ENCODE assay signal across 5 worm cellular contexts in the genomic region with DNA sequence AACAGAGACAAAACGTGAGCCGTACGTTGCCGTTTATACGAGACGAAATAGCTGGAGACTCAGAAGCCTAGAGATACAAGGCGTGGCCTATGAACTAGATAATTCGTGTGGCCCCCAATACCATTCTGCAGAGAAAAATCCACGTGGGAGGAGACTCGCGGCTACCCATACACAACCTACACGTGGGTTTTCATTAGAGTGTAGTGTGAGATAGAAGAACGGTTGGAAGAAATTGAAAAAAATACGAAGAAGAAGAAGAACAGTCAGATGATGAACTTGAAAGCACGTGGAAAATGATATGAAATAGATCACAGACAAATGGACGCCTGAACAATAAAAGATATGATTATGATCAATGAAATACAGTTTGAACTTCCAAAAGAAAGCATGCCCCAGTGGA.
TF ChIP-seq lines count a peak whose summit lies in the region.

No protein-coding gene starts in this region.

TF ChIP-seq in whole organism, L1 larva, 84 proteins besides CTCF, POLR2A, EP300 and RAD21:
- TF ChIP-seq nhr-19 (GFP tag; conservative IDR thresholded peaks at IDR 0.05; lab: Robert Waterston, UW) (no peak), ceh-8 (GFP tag; optimal IDR thresholded peaks at IDR 0.05; lab: Kevin White, UChicago) (no peak), tbx-2 (tag; optimal IDR thresholded peaks at IDR 0.05; lab: Kevin White, UChicago) (peak; percentile 31), nhr-90 (tag; optimal IDR thresholded peaks at IDR 0.05; lab: Kevin White, UChicago; ENCODE audit: poor library complexity) (peak; percentile 13), lin-14 (GFP tag; optimal IDR thresholded peaks at IDR 0.05; lab: Kevin White, UChicago) (peak; percentile 56), blmp-1 (tag; optimal IDR thresholded peaks at IDR 0.05; lab: Kevin White, UChicago) (peak; percentile 42), ztf-11 (tag; optimal IDR thresholded peaks at IDR 0.05; lab: Kevin White, UChicago) (no peak), lin-35 (GFP tag; optimal IDR thresholded peaks at IDR 0.05; lab: Kevin White, UChicago) (peak in 1 of 2 experiments; percentile 25), mdl-1 (tag; optimal IDR thresholded peaks at IDR 0.05; lab: Kevin White, UChicago) (peak in 1 of 2 experiments; percentile 76), nhr-20 (tag; optimal IDR thresholded peaks at IDR 0.05; lab: Kevin White, UChicago) (peak; percentile 90), elt-3 (tag; optimal IDR thresholded peaks at IDR 0.05; lab: Kevin White, UChicago) (peak in 2 of 6 experiments; percentile 57 to 60), snu-23 (GFP tag; optimal IDR thresholded peaks at IDR 0.05; lab: Kevin White, UChicago) (peak; percentile 29), nhr-71 (tag; optimal IDR thresholded peaks at IDR 0.05; lab: Kevin White, UChicago) (peak; percentile 46), nhr-85 (tag; lab: Kevin White, UChicago) (peak; percentile 90)

TF ChIP-seq in whole organism, L2 larva, 48 proteins besides CTCF, POLR2A, EP300 and RAD21:
- TF ChIP-seq sma-3 (GFP tag; optimal IDR thresholded peaks at IDR 0.05; lab: Kevin White, UChicago) (peak; percentile 90), ceh-16 (tag; optimal IDR thresholded peaks at IDR 0.05; lab: Kevin White, UChicago) (no peak), nhr-25 (tag; optimal IDR thresholded peaks at IDR 0.05; lab: Kevin White, UChicago) (peak; percentile 70), sma-9 (GFP tag; optimal IDR thresholded peaks at IDR 0.05; lab: Kevin White, UChicago) (peak; percentile 96), sma-9 (tag; optimal IDR thresholded peaks at IDR 0.05; lab: Kevin White, UChicago) (no peak), sem-4 (tag; optimal IDR thresholded peaks at IDR 0.05; lab: Kevin White, UChicago) (no peak), mdl-1 (tag; optimal IDR thresholded peaks at IDR 0.05; lab: Kevin White, UChicago) (peak; percentile 35 to 69), nhr-129 (tag; optimal IDR thresholded peaks at IDR 0.05; lab: Kevin White, UChicago) (peak; percentile 2), blmp-1 (tag; optimal IDR thresholded peaks at IDR 0.05; lab: Kevin White, UChicago; ENCODE audit: insufficient read depth) (peak; percentile 42), nhr-21 (tag; optimal IDR thresholded peaks at IDR 0.05; lab: Kevin White, UChicago) (peak; percentile 31), nhr-77 (tag; optimal IDR thresholded peaks at IDR 0.05; lab: Kevin White, UChicago) (no peak), fos-1 (tag; optimal IDR thresholded peaks at IDR 0.05; lab: Kevin White, UChicago) (peak; percentile 3)
TF ChIP-seq in whole organism, L2 larva: peak in this region for 8.

TF ChIP-seq in whole organism, L3 larva, 47 proteins besides CTCF, POLR2A, EP300 and RAD21 (continues in another document):
- TF ChIP-seq ama-1 (optimal IDR thresholded peaks at IDR 0.05; lab: Kevin White, UChicago) (no peak), nhr-43 (tag; optimal IDR thresholded peaks at IDR 0.05; lab: Kevin White, UChicago; ENCODE audit: poor library complexity, severe bottlenecking) (peak; percentile 81), nhr-11 (tag; optimal IDR thresholded peaks at IDR 0.05; lab: Kevin White, UChicago) (no peak), pha-4 (tag; optimal IDR thresholded peaks at IDR 0.05; lab: Kevin White, UChicago) (no peak), ztf-4 (tag; optimal IDR thresholded peaks at IDR 0.05; lab: Kevin White, UChicago) (no peak), nhr-23 (tag; optimal IDR thresholded peaks at IDR 0.05; lab: Kevin White, UChicago) (peak; percentile 70), elt-2 (tag; optimal IDR thresholded peaks at IDR 0.05; lab: Kevin White, UChicago) (no peak), lin-39 (tag; optimal IDR thresholded peaks at IDR 0.05; lab: Kevin White, UChicago) (no peak), nhr-77 (tag; optimal IDR thresholded peaks at IDR 0.05; lab: Kevin White, UChicago) (no peak), nfya-1 (tag; optimal IDR thresholded peaks at IDR 0.05; lab: Kevin White, UChicago; ENCODE audit: insufficient read depth) (no peak), ZK546.5 (tag; optimal IDR thresholded peaks at IDR 0.05; lab: Kevin White, UChicago) (no peak), eor-1 (tag; optimal IDR thresholded peaks at IDR 0.05; lab: Kevin White, UChicago) (no peak), egl-5 (tag; optimal IDR thresholded peaks at IDR 0.05; lab: Kevin White, UChicago) (no peak), pqm-1 (tag; optimal IDR thresholded peaks at IDR 0.05; lab: Kevin White, UChicago) (no peak), nhr-25 (tag; optimal IDR thresholded peaks at IDR 0.05; lab: Kevin White, UChicago) (peak; percentile 24), elt-3 (tag; optimal IDR thresholded peaks at IDR 0.05; lab: Kevin White, UChicago) (no peak), fkh-10 (GFP tag; optimal IDR thresholded peaks at IDR 0.05; lab: Kevin White, UChicago) (no peak), unc-39 (tag; optimal IDR thresholded peaks at IDR 0.05; lab: Kevin White, UChicago) (no peak), zag-1 (tag; optimal IDR thresholded peaks at IDR 0.05; lab: Kevin White, UChicago) (no peak), daf-12 (tag; optimal IDR thresholded peaks at IDR 0.05; lab: Kevin White, UChicago) (no peak), nhr-76 (tag; optimal IDR thresholded peaks at IDR 0.05; lab: Kevin White, UChicago) (no peak), hmg-11 (tag; optimal IDR thresholded peaks at IDR 0.05; lab: Kevin White, UChicago) (no peak)

TF ChIP-seq in whole organism, L4 larva, 104 proteins besides CTCF, POLR2A, EP300 and RAD21:
- TF ChIP-seq fos-1 (tag; optimal IDR thresholded peaks at IDR 0.05; lab: Kevin White, UChicago) (no peak), nhr-48 (tag; optimal IDR thresholded peaks at IDR 0.05; lab: Kevin White, UChicago) (peak; percentile 68), nhr-25 (tag; optimal IDR thresholded peaks at IDR 0.05; lab: Kevin White, UChicago; ENCODE audit: borderline replicate concordance, insufficient read depth) (peak; percentile 30), gei-8 (GFP tag; optimal IDR thresholded peaks at IDR 0.05; lab: Kevin White, UChicago) (peak; percentile 27), tra-1 (GFP tag; IDR thresholded peaks at IDR 0.05; lab: Robert Waterston, UW) (peak; percentile 58; the same call in 1 of the 2 replicates), mdl-1 (tag; optimal IDR thresholded peaks at IDR 0.05; lab: Kevin White, UChicago) (peak; percentile 55 to 94), mxl-3 (GFP tag; optimal IDR thresholded peaks at IDR 0.05; lab: Kevin White, UChicago) (peak; percentile 95), hlh-11 (tag; optimal IDR thresholded peaks at IDR 0.05; lab: Kevin White, UChicago) (peak; percentile 59), dve-1 (tag; optimal IDR thresholded peaks at IDR 0.05; lab: Kevin White, UChicago; ENCODE audit: insufficient read depth) (peak; percentile 31), snpc-1.2 (GFP tag; IDR thresholded peaks at IDR 0.05; lab: Robert Waterston, UW) (no peak), dmd-6 (GFP tag; IDR thresholded peaks at IDR 0.05; lab: Robert Waterston, UW) (peak; percentile 75), nhr-28 (tag; optimal IDR thresholded peaks at IDR 0.05; lab: Kevin White, UChicago) (peak; percentile 87), dpl-1 (GFP tag; optimal IDR thresholded peaks at IDR 0.05; lab: Kevin White, UChicago) (no peak), aha-1 (tag; lab: Kevin White, UChicago) (peak; percentile 70), hlh-30 (tag; optimal IDR thresholded peaks at IDR 0.05; lab: Kevin White, UChicago; ENCODE audit: insufficient read depth) (peak; percentile 72), ceh-44 (GFP tag; IDR thresholded peaks at IDR 0.05; lab: Robert Waterston, UW) (no peak), set-16 (GFP tag; IDR thresholded peaks at IDR 0.05; lab: Robert Waterston, UW) (no peak)
TF ChIP-seq in whole organism, L4 larva: peak in this region for 12.

TF ChIP-seq in whole organism, young adult, 124 proteins besides CTCF, POLR2A, EP300 and RAD21 (continues in another document):
- TF ChIP-seq lin-26 (GFP tag; IDR thresholded peaks at IDR 0.05; lab: Robert Waterston, UW) (peak; percentile 70; the same call in 1 of the 2 replicates), pha-4 (tag; optimal IDR thresholded peaks at IDR 0.05; lab: Kevin White, UChicago) (no peak), lin-35 (GFP tag; optimal IDR thresholded peaks at IDR 0.05; lab: Kevin White, UChicago) (no peak), F57C9.4 (tag; optimal IDR thresholded peaks at IDR 0.05; lab: Kevin White, UChicago) (no peak), atf-7 (tag; optimal IDR thresholded peaks at IDR 0.05; lab: Kevin White, UChicago) (no peak), ztf-18 (tag; optimal IDR thresholded peaks at IDR 0.05; lab: Kevin White, UChicago) (no peak), K11D2.4 (GFP tag; IDR thresholded peaks at IDR 0.05; lab: Robert Waterston, UW) (0 out of 2 replicates have a peak, but pooled peaks have one; percentile 37), attf-6 (GFP tag; IDR thresholded peaks at IDR 0.05; lab: Robert Waterston, UW) (no peak), ceh-40 (GFP tag; IDR thresholded peaks at IDR 0.05; lab: Robert Waterston, UW) (no peak), unc-130 (GFP tag; optimal IDR thresholded peaks at IDR 0.05; lab: Kevin White, UChicago) (no peak), attf-5 (GFP tag; optimal IDR thresholded peaks at IDR 0.05; lab: Kevin White, UChicago) (no peak), F23B12.7 (tag; optimal IDR thresholded peaks at IDR 0.05; lab: Kevin White, UChicago; ENCODE audit: insufficient read depth) (no peak), F55B11.4 (tag; optimal IDR thresholded peaks at IDR 0.05; lab: Kevin White, UChicago; ENCODE audit: borderline replicate concordance, insufficient read depth) (no peak), hrde-1 (tag; optimal IDR thresholded peaks at IDR 0.05; lab: Kevin White, UChicago; ENCODE audit: borderline replicate concordance) (no peak), attf-3 (GFP tag; conservative IDR thresholded peaks at IDR 0.05; lab: Robert Waterston, UW) (no peak), sdz-38 (tag; optimal IDR thresholded peaks at IDR 0.05; lab: Kevin White, UChicago) (no peak), cebp-1 (GFP tag; IDR thresholded peaks at IDR 0.05; lab: Robert Waterston, UW) (no peak), cebp-1 (tag; optimal IDR thresholded peaks at IDR 0.05; lab: Kevin White, UChicago) (peak; percentile 29), D2030.7 (GFP tag; IDR thresholded peaks at IDR 0.05; lab: Robert Waterston, UW) (no peak), ceh-27 (GFP tag; optimal IDR thresholded peaks at IDR 0.05; lab: Kevin White, UChicago) (no peak), ztf-3 (GFP tag; optimal IDR thresholded peaks at IDR 0.05; lab: Kevin White, UChicago) (no peak), let-526 (GFP tag; IDR thresholded peaks at IDR 0.05; lab: Robert Waterston, UW) (no peak), nhr-80 (tag; optimal IDR thresholded peaks at IDR 0.05; lab: Kevin White, UChicago) (no peak), dox-1 (GFP tag; IDR thresholded peaks at IDR 0.05; lab: Robert Waterston, UW) (0 out of 2 replicates have a peak, but pooled peaks have one; percentile 41), ceh-79 (tag; optimal IDR thresholded peaks at IDR 0.05; lab: Kevin White, UChicago) (no peak), F10E7.11 (tag; optimal IDR thresholded peaks at IDR 0.05; lab: Kevin White, UChicago) (no peak), ceh-58 (GFP tag; IDR thresholded peaks at IDR 0.05; lab: Robert Waterston, UW) (no peak), rec-8 (tag; optimal IDR thresholded peaks at IDR 0.05; lab: Kevin White, UChicago) (no peak), nhr-179 (tag; optimal IDR thresholded peaks at IDR 0.05; lab: Kevin White, UChicago) (no peak)
